Worm (Caenorhabditis elegans) whole organism, young adult: ENCODE measurements around the gene B0336.13.

ENCODE experiments used
- F57C9.4 ChIP-seq: sonication (generic microtip); optimal IDR thresholded peaks from 2 replicates; lab custom pipeline; 2017; ENCODE audit warnings: mild to moderate bottlenecking, missing genetic modification characterization, missing compliant biosample characterization
- dpl-1 ChIP-seq: fragments of 150-350 bp; optimal IDR thresholded peaks from 2 replicates; lab custom pipeline; 2014; ENCODE audit warnings: missing biosample characterization, missing genetic modification reagents, missing genetic modification characterization
- xnd-1 ChIP-seq: sonication (generic microtip); optimal IDR thresholded peaks from 2 replicates; lab custom pipeline; 2016; ENCODE audit warnings: missing genotype, missing genetic modification reagents, missing genetic modification characterization, missing compliant biosample characterization

- TF ChIP-seq dpl-1 (no peak), F57C9.4 (tag; lab: Kevin White, UChicago) (no peak), xnd-1 (tag; lab: Kevin White, UChicago) (peak; percentile 34)
These were observed 11.5 kb downstream of the B0336.13 start, which contains the start of gene swp-1 for ce11 chrIII:5705228-5705888.
